Fruit fly (Drosophila melanogaster) S2 (cell line): ENCODE measurements around the gene AdamTS-A.

Experiments
- CG8478 ChIP-seq: fragments of >200 bp; optimal IDR thresholded peaks from 2 replicates; lab custom pipeline; 2018
- CTCF ChIP-seq, 2 experiments: fragments of >200 bp; optimal IDR thresholded peaks; 2 replicates each; lab custom pipeline; 2018

dm6 chr3R:15417761-15418754, 57.9 kb downstream of the AdamTS-A start:
- TF ChIP-seq CG8478 (lab: Kevin White, UChicago), result no peak
- TF ChIP-seq CTCF (optimal IDR thresholded peaks at IDR 0.05; lab: Kevin White, UChicago), result no peak
